Worm (Caenorhabditis elegans): ENCODE results near the gene F13E9.13.

DNA sequence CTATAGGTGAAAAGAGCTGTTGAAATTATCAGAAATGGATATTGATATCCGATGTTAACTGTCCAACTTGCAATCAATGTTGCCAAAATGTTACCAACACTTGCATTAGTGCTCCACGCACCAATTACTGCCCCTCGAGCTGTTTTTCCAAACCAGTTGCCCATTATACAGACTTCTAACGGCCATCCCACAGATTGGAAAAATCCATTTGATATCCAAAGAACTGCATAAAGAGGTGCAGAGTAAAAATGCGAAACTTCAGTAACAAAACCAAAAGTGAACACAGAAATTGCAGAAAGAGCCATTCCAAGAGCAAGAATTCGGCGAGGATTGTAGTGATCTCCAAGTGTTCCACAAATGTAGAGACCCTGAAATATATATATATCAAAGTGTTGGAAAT, 27.3 kb upstream of the F13E9.13 start:
- TF ChIP-seq med-1 (GFP tag; optimal IDR thresholded peaks at IDR 0.05; ENCODE audit: insufficient read depth) (no peak), T22C8.4 (GFP tag; IDR thresholded peaks at IDR 0.05) (no peak), tab-1 (GFP tag; IDR thresholded peaks at IDR 0.05) (no peak)
